Fruit fly (Drosophila melanogaster): ENCODE data around the gene CG3226.

Gene CG3226

dm6 chrX:6615476-6615875 lies 38.6 kb downstream of the CG3226 start (continued):
- TF ChIP-seq klu (GFP tag; IDR thresholded peaks at IDR 0.05) (0 out of 2 replicates have a peak, but pooled peaks have one; percentile 9), bcd (GFP tag; optimal IDR thresholded peaks at IDR 0.05) (peak; percentile 36), CG3847 (GFP tag; IDR thresholded peaks at IDR 0.05) (0 out of 2 replicates have a peak, but pooled peaks have one; percentile 11), NC2β (GFP tag; optimal IDR thresholded peaks at IDR 0.05) (no peak), Neu2 (GFP tag; optimal IDR thresholded peaks at IDR 0.05; ENCODE audit: borderline replicate concordance) (no peak), CG1603 (tag; optimal IDR thresholded peaks at IDR 0.05) (peak; percentile 58), CG30403 (GFP tag; optimal IDR thresholded peaks at IDR 0.05) (peak; percentile 40), CG12104 (GFP tag; optimal IDR thresholded peaks at IDR 0.05) (peak; percentile 17), slbo (GFP tag; IDR thresholded peaks at IDR 0.05) (0 out of 2 replicates have a peak, but pooled peaks have one; percentile 24), gem (tag; optimal IDR thresholded peaks at IDR 0.05) (peak; percentile 61), Ada2b (GFP tag; IDR thresholded peaks at IDR 0.05) (peak; percentile 20; the same call in 1 of the 2 replicates), D (optimal IDR thresholded peaks at IDR 0.05) (no peak), D (GFP tag; optimal IDR thresholded peaks at IDR 0.05) (peak; percentile 49), peb (GFP tag; IDR thresholded peaks at IDR 0.05) (peak; percentile 44; the same call in 1 of the 2 replicates), Nf-YC (tag; optimal IDR thresholded peaks at IDR 0.05) (no peak), chif (GFP tag; optimal IDR thresholded peaks at IDR 0.05) (peak; percentile 34 to 55), CkIIα-i1 (GFP tag; IDR thresholded peaks at IDR 0.05) (no peak), ind (GFP tag; optimal IDR thresholded peaks at IDR 0.05) (peak; percentile 22), ap (GFP tag; IDR thresholded peaks at IDR 0.05) (no peak), unpg (GFP tag; optimal IDR thresholded peaks at IDR 0.05) (peak; percentile 35), sens-2 (GFP tag; IDR thresholded peaks at IDR 0.05) (peak; percentile 38; the same call in 1 of the 2 replicates), nau (GFP tag; optimal IDR thresholded peaks at IDR 0.05) (no peak), CG31388 (GFP tag; optimal IDR thresholded peaks at IDR 0.05) (no peak), CG14441 (GFP tag; IDR thresholded peaks at IDR 0.05) (peak; percentile 35), CG8924 (tag; optimal IDR thresholded peaks at IDR 0.05) (peak; percentile 40), cad (GFP tag; optimal IDR thresholded peaks at IDR 0.05) (no peak), CG17802 (tag; optimal IDR thresholded peaks at IDR 0.05) (no peak), exex (tag; optimal IDR thresholded peaks at IDR 0.05) (no peak), kah (GFP tag; optimal IDR thresholded peaks at IDR 0.05) (no peak), CG7556 (GFP tag; optimal IDR thresholded peaks at IDR 0.05) (no peak), jing (GFP tag; optimal IDR thresholded peaks at IDR 0.05) (no peak), CG6854 (GFP tag; optimal IDR thresholded peaks at IDR 0.05) (no peak), lola (GFP tag; optimal IDR thresholded peaks at IDR 0.05) (peak in 1 of 3 experiments; percentile 51), sima (GFP tag; optimal IDR thresholded peaks at IDR 0.05) (no peak), ssp (GFP tag; IDR thresholded peaks at IDR 0.05) (peak; percentile 68), sim (GFP tag; IDR thresholded peaks at IDR 0.05) (no peak), CG18764 (GFP tag; optimal IDR thresholded peaks at IDR 0.05) (peak; percentile 27), pfk (GFP tag; optimal IDR thresholded peaks at IDR 0.05) (no peak), Lpt (GFP tag; optimal IDR thresholded peaks at IDR 0.05) (no peak), CG33557 (GFP tag; optimal IDR thresholded peaks at IDR 0.05) (no peak), bab2 (GFP tag; optimal IDR thresholded peaks at IDR 0.05) (peak; percentile 7), vvl (GFP tag; IDR thresholded peaks at IDR 0.05) (peak; percentile 80), Camta (GFP tag; optimal IDR thresholded peaks at IDR 0.05) (peak; percentile 63), repo (GFP tag; optimal IDR thresholded peaks at IDR 0.05) (peak; percentile 16), CG15011 (GFP tag; optimal IDR thresholded peaks at IDR 0.05) (no peak), CG13123 (GFP tag; optimal IDR thresholded peaks at IDR 0.05) (no peak), CG10565 (GFP tag; optimal IDR thresholded peaks at IDR 0.05) (no peak), TFAM (GFP tag; optimal IDR thresholded peaks at IDR 0.05) (no peak), caup (GFP tag; optimal IDR thresholded peaks at IDR 0.05; ENCODE audit: severe bottlenecking) (no peak), wek (GFP tag; optimal IDR thresholded peaks at IDR 0.05) (no peak), z (GFP tag; IDR thresholded peaks at IDR 0.05) (no peak)

Measured in whole organism, embryonic.